Worm (Caenorhabditis elegans): Measurements from ENCODE around the gene F54E7.9.

The F54E7.9 gene

ce11 chrIII:5718385-5718784 lies 40.7 kb upstream of the F54E7.9 start:
- no peak for TF ChIP-seq pqm-1 (tag; optimal IDR thresholded peaks at IDR 0.05)
- no peak for TF ChIP-seq C08G9.2 (tag; optimal IDR thresholded peaks at IDR 0.05)
- no peak for TF ChIP-seq ceh-6 (GFP tag; optimal IDR thresholded peaks at IDR 0.05)
- peak; percentile 17 for TF ChIP-seq tbx-2 (tag; optimal IDR thresholded peaks at IDR 0.05)

ce11 chrIII:5717173-5717748 lies 39.6 kb upstream of the F54E7.9 start:
- TF ChIP-seq che-1 (tag; optimal IDR thresholded peaks at IDR 0.05) (no peak), fax-1 (tag; optimal IDR thresholded peaks at IDR 0.05) (no peak)

ce11 chrIII:5715467-5715866 lies 37.8 kb upstream of the F54E7.9 start:
- TF ChIP-seq elt-2 (tag; optimal IDR thresholded peaks at IDR 0.05) (peak; percentile 45), lim-6 (tag; optimal IDR thresholded peaks at IDR 0.05) (peak; percentile 12), fax-1 (tag; optimal IDR thresholded peaks at IDR 0.05) (no peak), unc-42 (tag; optimal IDR thresholded peaks at IDR 0.05) (peak; percentile 34), ceh-45 (GFP tag; IDR thresholded peaks at IDR 0.05) (0 out of 2 replicates have a peak, but pooled peaks have one; percentile 13), fkh-6 (tag; optimal IDR thresholded peaks at IDR 0.05) (no peak), ceh-22 (tag; optimal IDR thresholded peaks at IDR 0.05) (peak; percentile 52), hlh-6 (tag; optimal IDR thresholded peaks at IDR 0.05) (peak; percentile 61), K02D7.2 (tag; optimal IDR thresholded peaks at IDR 0.05) (no peak), tbx-7 (tag; optimal IDR thresholded peaks at IDR 0.05) (peak; percentile 22), ceh-14 (tag; optimal IDR thresholded peaks at IDR 0.05) (peak; percentile 24), ceh-2 (tag; optimal IDR thresholded peaks at IDR 0.05) (peak; percentile 36), eyg-1 (tag; optimal IDR thresholded peaks at IDR 0.05) (no peak), F13H6.1 (tag; optimal IDR thresholded peaks at IDR 0.05) (peak; percentile 17), mec-3 (tag; optimal IDR thresholded peaks at IDR 0.05; ENCODE audit: borderline replicate concordance) (no peak), ceh-18 (tag; optimal IDR thresholded peaks at IDR 0.05) (peak; percentile 40), lin-11 (tag; optimal IDR thresholded peaks at IDR 0.05) (no peak), ama-1 (optimal IDR thresholded peaks at IDR 0.05) (peak; percentile 60), ceh-19 (GFP tag; optimal IDR thresholded peaks at IDR 0.05) (peak; percentile 26), ceh-31 (tag; optimal IDR thresholded peaks at IDR 0.05) (peak; percentile 84), dve-1 (tag; optimal IDR thresholded peaks at IDR 0.05) (peak; percentile 24), ahr-1 (tag; optimal IDR thresholded peaks at IDR 0.05) (no peak), ceh-24 (tag; optimal IDR thresholded peaks at IDR 0.05) (no peak), odd-2 (tag; optimal IDR thresholded peaks at IDR 0.05) (no peak), tbx-2 (tag; optimal IDR thresholded peaks at IDR 0.05) (peak; percentile 83), ztf-16 (tag; optimal IDR thresholded peaks at IDR 0.05) (peak; percentile 3), C38D4.7 (GFP tag; optimal IDR thresholded peaks at IDR 0.05) (no peak), hlh-15 (tag; optimal IDR thresholded peaks at IDR 0.05) (no peak), nfya-1 (tag; optimal IDR thresholded peaks at IDR 0.05) (peak; percentile 84), unc-55 (GFP tag; optimal IDR thresholded peaks at IDR 0.05) (peak; percentile 58), pros-1 (tag; optimal IDR thresholded peaks at IDR 0.05) (peak; percentile 71), ets-4 (tag; optimal IDR thresholded peaks at IDR 0.05) (peak; percentile 79), pqm-1 (tag; optimal IDR thresholded peaks at IDR 0.05) (no peak), elt-4 (tag; optimal IDR thresholded peaks at IDR 0.05) (no peak), ceh-34 (tag; optimal IDR thresholded peaks at IDR 0.05) (peak; percentile 66), rnt-1 (tag; optimal IDR thresholded peaks at IDR 0.05) (peak; percentile 70), hlh-30 (tag; optimal IDR thresholded peaks at IDR 0.05; ENCODE audit: insufficient read depth) (peak; percentile 79), hlh-13 (GFP tag; optimal IDR thresholded peaks at IDR 0.05) (peak; percentile 26), ref-2 (tag; optimal IDR thresholded peaks at IDR 0.05) (peak; percentile 77), sox-4 (tag; optimal IDR thresholded peaks at IDR 0.05) (no peak), sox-2 (GFP tag; IDR thresholded peaks at IDR 0.05) (peak; percentile 20; the same call in 1 of the 2 replicates), C08G9.2 (tag; optimal IDR thresholded peaks at IDR 0.05) (peak; percentile 7), pat-9 (tag; optimal IDR thresholded peaks at IDR 0.05) (no peak), sdc-2 (tag; optimal IDR thresholded peaks at IDR 0.05) (peak; percentile 26), syd-9 (tag; optimal IDR thresholded peaks at IDR 0.05) (peak; percentile 54)

Measured in whole organism, late embryonic.